Fruit fly (Drosophila melanogaster) whole organism, embryonic: ENCODE measurements around the gene Actn3.
A peak's percentile ranks its signal among the peaks of the same experiment; 100 is the strongest.

Experiments
- B-H1 ChIP-seq: fragments of 200-800 bp; sonication (Bioruptor generic); IDR thresholded peaks from 3 replicates; pipeline ENCODE4 v1.3.6; 2022; ENCODE audit warnings: missing biosample characterization, missing genetic modification characterization
- CG12071 ChIP-seq: fragments of 200-800 bp; sonication (Bioruptor generic); optimal IDR thresholded peaks from 3 replicates; lab custom pipeline; 2018; ENCODE audit warnings: missing biosample characterization, mild to moderate bottlenecking, missing genetic modification characterization
- CG13296 ChIP-seq: fragments of 200-800 bp; sonication (Bioruptor generic); optimal IDR thresholded peaks from 3 replicates; lab custom pipeline; 2018; ENCODE audit warnings: missing biosample characterization, mild to moderate bottlenecking, missing genetic modification characterization
- CG13424 ChIP-seq: fragments of 200-800 bp; sonication (Bioruptor generic); optimal IDR thresholded peaks from 2 replicates; lab custom pipeline; 2019; ENCODE audit warnings: missing biosample characterization, mild to moderate bottlenecking, missing genetic modification characterization, moderate library complexity
- CG16779 ChIP-seq: fragments of 200-800 bp; sonication (Bioruptor generic); IDR thresholded peaks from 2 replicates; pipeline ENCODE4 v1.3.6; 2022; ENCODE audit warnings: missing biosample characterization, missing genetic modification characterization
- CG17361 ChIP-seq: fragments of 200-800 bp; sonication (Bioruptor generic); IDR thresholded peaks from 3 replicates; pipeline ENCODE4 v1.3.6; 2022; ENCODE audit warnings: missing biosample characterization, missing genetic modification characterization
- CG1792 ChIP-seq: fragments of 200-800 bp; sonication (Bioruptor generic); optimal IDR thresholded peaks from 2 replicates; lab custom pipeline; 2016; ENCODE audit warnings: missing biosample characterization, missing genetic modification characterization
- CG2678 ChIP-seq: fragments of 200-800 bp; sonication (Bioruptor generic); optimal IDR thresholded peaks from 3 replicates; lab custom pipeline; 2019; ENCODE audit warnings: missing biosample characterization, mild to moderate bottlenecking, missing genetic modification characterization, moderate library complexity
- CG31441 ChIP-seq: fragments of 200-800 bp; sonication (Bioruptor generic); IDR thresholded peaks from 2 replicates; pipeline ENCODE4 v1.3.6; 2022; ENCODE audit warnings: missing biosample characterization, missing genetic modification characterization
- CG3281 ChIP-seq: fragments of 200-800 bp; sonication (Bioruptor generic); optimal IDR thresholded peaks from 3 replicates; lab custom pipeline; 2017; ENCODE audit warnings: missing biosample characterization, mild to moderate bottlenecking, missing genetic modification characterization
- CG3838 ChIP-seq: fragments of 200-800 bp; sonication (Bioruptor generic); optimal IDR thresholded peaks from 3 replicates; lab custom pipeline; 2016; ENCODE audit warnings: missing biosample characterization, missing genetic modification characterization
- CG4424 ChIP-seq: fragments of 200-800 bp; sonication (Bioruptor generic); optimal IDR thresholded peaks from 3 replicates; lab custom pipeline; 2016; ENCODE audit warnings: missing biosample characterization, missing genetic modification characterization
- CG6683 ChIP-seq: fragments of 200-800 bp; sonication (Bioruptor generic); optimal IDR thresholded peaks from 2 replicates; lab custom pipeline; 2017; ENCODE audit warnings: missing biosample characterization, mild to moderate bottlenecking, missing genetic modification characterization, missing genetic modification reagents
- CG6765 ChIP-seq: fragments of 200-800 bp; sonication (Bioruptor generic); optimal IDR thresholded peaks from 3 replicates; lab custom pipeline; 2017; ENCODE audit warnings: missing biosample characterization, mild to moderate bottlenecking, missing genetic modification characterization
- CG8290 ChIP-seq, 3 experiments: fragments of 200-800 bp; sonication (Bioruptor generic); optimal IDR thresholded peaks; 2 replicates each; lab custom pipeline; 2016 to 2019; ENCODE audit warnings: missing biosample characterization in 3 of 3, missing genetic modification characterization in 3 of 3, mild to moderate bottlenecking in 2 of 3, moderate library complexity in 1 of 3
- CG9609 ChIP-seq: fragments of 200-800 bp; sonication (Bioruptor generic); optimal IDR thresholded peaks from 3 replicates; lab custom pipeline; 2016; ENCODE audit warnings: missing biosample characterization, missing genetic modification characterization
- CrebB ChIP-seq: fragments of 200-800 bp; sonication (Bioruptor generic); optimal IDR thresholded peaks from 3 replicates; lab custom pipeline; 2018; ENCODE audit warnings: missing biosample characterization, mild to moderate bottlenecking, missing genetic modification characterization
- Fer3 ChIP-seq: fragments of 200-800 bp; sonication (Bioruptor generic); optimal IDR thresholded peaks from 2 replicates; lab custom pipeline; 2018; ENCODE audit warnings: missing biosample characterization, mild to moderate bottlenecking, missing genetic modification characterization, moderate library complexity
- GATAe ChIP-seq: fragments of 200-800 bp; sonication (Bioruptor generic); conservative IDR thresholded peaks from 2 replicates; pipeline ENCODE4 v1.3.6; 2022; ENCODE audit warnings: missing biosample characterization, missing genetic modification characterization
- Myb ChIP-seq: fragments of 200-800 bp; sonication (Bioruptor generic); optimal IDR thresholded peaks from 2 replicates; lab custom pipeline; 2016; ENCODE audit warnings: missing biosample characterization, missing genetic modification characterization
- Neu2 ChIP-seq: fragments of 200-800 bp; sonication (Bioruptor generic); optimal IDR thresholded peaks from 3 replicates; lab custom pipeline; 2016; ENCODE audit warnings: missing biosample characterization, missing genetic modification characterization, borderline replicate concordance
- NfI ChIP-seq: fragments of 200-800 bp; sonication (Bioruptor generic); optimal IDR thresholded peaks from 3 replicates; lab custom pipeline; 2018; ENCODE audit warnings: missing biosample characterization, mild to moderate bottlenecking, missing genetic modification characterization, moderate library complexity
- Oli ChIP-seq: fragments of 200-800 bp; sonication (Bioruptor generic); optimal IDR thresholded peaks from 2 replicates; lab custom pipeline; 2018; ENCODE audit warnings: missing biosample characterization, mild to moderate bottlenecking, missing genetic modification characterization, moderate library complexity
- PHDP ChIP-seq: fragments of 200-800 bp; sonication (Bioruptor generic); optimal IDR thresholded peaks from 3 replicates; lab custom pipeline; 2018; ENCODE audit warnings: missing biosample characterization, mild to moderate bottlenecking, missing genetic modification characterization, moderate library complexity
- Pdp1 ChIP-seq, 2 experiments: fragments of 200-800 bp; sonication (Bioruptor generic); optimal IDR thresholded peaks; 3 replicates each; lab custom pipeline; 2016; ENCODE audit warnings: missing biosample characterization in 2 of 2, missing genetic modification characterization in 2 of 2, mild to moderate bottlenecking in 1 of 2, moderate library complexity in 1 of 2
- Ptx1 ChIP-seq: fragments of 200-800 bp; sonication (Bioruptor generic); IDR thresholded peaks from 2 replicates; pipeline ENCODE4 v1.3.6; 2022; ENCODE audit warnings: missing biosample characterization, missing genetic modification characterization
- Side ChIP-seq: fragments of 200-800 bp; sonication (Bioruptor generic); optimal IDR thresholded peaks from 2 replicates; lab custom pipeline; 2016; ENCODE audit warnings: missing biosample characterization, missing genetic modification characterization
- Sox100B ChIP-seq: fragments of 200-800 bp; sonication (Bioruptor generic); optimal IDR thresholded peaks from 3 replicates; lab custom pipeline; 2018; ENCODE audit warnings: missing biosample characterization, mild to moderate bottlenecking, missing genetic modification characterization
- bowl ChIP-seq: fragments of 200-800 bp; sonication (Bioruptor generic); IDR thresholded peaks from 2 replicates; pipeline ENCODE4 v1.3.6; 2022; ENCODE audit warnings: missing biosample characterization, missing genetic modification characterization
- caup ChIP-seq: fragments of 200-800 bp; sonication (Bioruptor generic); optimal IDR thresholded peaks from 3 replicates; lab custom pipeline; 2017; ENCODE audit warnings: missing biosample characterization, mild to moderate bottlenecking, missing genetic modification characterization, moderate library complexity; ENCODE audit not compliant: severe bottlenecking
- fd102C ChIP-seq: fragments of 200-800 bp; sonication (Bioruptor generic); optimal IDR thresholded peaks from 2 replicates; lab custom pipeline; 2018; ENCODE audit warnings: missing biosample characterization, mild to moderate bottlenecking, missing genetic modification characterization, moderate library complexity
- fd3F ChIP-seq: fragments of 200-800 bp; sonication (Bioruptor generic); optimal IDR thresholded peaks from 2 replicates; lab custom pipeline; 2018; ENCODE audit warnings: missing biosample characterization, mild to moderate bottlenecking, missing genetic modification characterization, moderate library complexity
- fd96Cb ChIP-seq: fragments of 200-800 bp; sonication (Bioruptor generic); optimal IDR thresholded peaks from 2 replicates; lab custom pipeline; 2018; ENCODE audit warnings: missing biosample characterization, mild to moderate bottlenecking, missing genetic modification characterization, moderate library complexity
- gt ChIP-seq: fragments of 200-800 bp; sonication (Bioruptor generic); IDR thresholded peaks from 2 replicates; pipeline ENCODE4 v1.3.6; 2022; ENCODE audit warnings: missing biosample characterization, missing genetic modification characterization
- hkb ChIP-seq, 2 experiments: fragments of 200-800 bp in 1 of 2; fragments of >200 bp in 1 of 2; sonication (Bioruptor generic) in 1 of 2; IDR thresholded peaks in 1 of 2; optimal IDR thresholded peaks in 1 of 2; 2 replicates each; pipeline versions ENCODE4 v1.3.6 to Lab custom; 2017 to 2022; ENCODE audit warnings: missing biosample characterization in 1 of 2, missing genetic modification characterization in 1 of 2
- ind ChIP-seq: fragments of 200-800 bp; sonication (Bioruptor generic); optimal IDR thresholded peaks from 3 replicates; lab custom pipeline; 2016; ENCODE audit warnings: missing biosample characterization, missing genetic modification characterization
- luna ChIP-seq: fragments of 200-800 bp; sonication (Bioruptor generic); optimal IDR thresholded peaks from 2 replicates; lab custom pipeline; 2016; ENCODE audit warnings: missing biosample characterization, missing genetic modification characterization
- nmo ChIP-seq: fragments of 200-800 bp; sonication (Bioruptor generic); optimal IDR thresholded peaks from 2 replicates; lab custom pipeline; 2018; ENCODE audit warnings: missing biosample characterization, mild to moderate bottlenecking, missing genetic modification characterization, moderate library complexity
- oc ChIP-seq: fragments of 200-800 bp; sonication (Bioruptor generic); optimal IDR thresholded peaks from 2 replicates; lab custom pipeline; 2018; ENCODE audit warnings: missing biosample characterization, mild to moderate bottlenecking, missing genetic modification characterization, moderate library complexity
- odd ChIP-seq: fragments of 200-800 bp; sonication (Bioruptor generic); optimal IDR thresholded peaks from 2 replicates; lab custom pipeline; 2017; ENCODE audit warnings: missing biosample characterization, mild to moderate bottlenecking, missing genetic modification characterization
- psq ChIP-seq: fragments of 200-800 bp; sonication (Bioruptor generic); optimal IDR thresholded peaks from 2 replicates; lab custom pipeline; 2017; ENCODE audit warnings: missing biosample characterization, missing genetic modification characterization
- schlank ChIP-seq: fragments of 200-800 bp; sonication (Bioruptor generic); optimal IDR thresholded peaks from 2 replicates; lab custom pipeline; 2018; ENCODE audit warnings: missing biosample characterization, mild to moderate bottlenecking, missing genetic modification characterization
- sd ChIP-seq: fragments of 200-800 bp; sonication (Bioruptor generic); optimal IDR thresholded peaks from 3 replicates; lab custom pipeline; 2018; ENCODE audit warnings: missing biosample characterization, mild to moderate bottlenecking, missing genetic modification characterization, moderate library complexity
- sens ChIP-seq: fragments of 200-800 bp; sonication (Bioruptor generic); peaks from one replicate; lab custom pipeline; 2016; ENCODE audit warnings: missing biosample characterization, missing genetic modification characterization
- sens-2 ChIP-seq: fragments of 200-800 bp; sonication (Bioruptor generic); IDR thresholded peaks from 2 replicates; pipeline ENCODE4 v1.3.6; 2022; ENCODE audit warnings: missing biosample characterization, missing genetic modification characterization
- tap ChIP-seq: fragments of 200-800 bp; optimal IDR thresholded peaks from 3 replicates; lab custom pipeline; 2019; ENCODE audit warnings: missing biosample characterization, mild to moderate bottlenecking, missing genetic modification characterization, moderate library complexity
- tin ChIP-seq: fragments of 200-800 bp; sonication (Bioruptor generic); optimal IDR thresholded peaks from 3 replicates; lab custom pipeline; 2016; ENCODE audit warnings: missing biosample characterization, missing genetic modification characterization
- trh ChIP-seq: fragments of 200-800 bp; sonication (Bioruptor generic); optimal IDR thresholded peaks from 2 replicates; lab custom pipeline; 2016; ENCODE audit warnings: missing biosample characterization, missing genetic modification characterization
- unpg ChIP-seq: fragments of 200-800 bp; sonication (Bioruptor generic); optimal IDR thresholded peaks from 3 replicates; lab custom pipeline; 2018; ENCODE audit warnings: missing biosample characterization, mild to moderate bottlenecking, missing genetic modification characterization, moderate library complexity
- wor ChIP-seq: fragments of 200-800 bp; sonication (Bioruptor generic); IDR thresholded peaks from 2 replicates; pipeline ENCODE4 v1.3.6; 2022; ENCODE audit warnings: missing biosample characterization, missing genetic modification characterization

The Actn3 gene

dm6 chr3R:17007336-17007735, 29.7 kb upstream of the Actn3 start (continued):
- no peak for TF ChIP-seq CG13424 (tag; lab: Kevin White, UChicago)
- peak in 1 of 2 experiments; percentile 40 for TF ChIP-seq Pdp1 (GFP tag; optimal IDR thresholded peaks at IDR 0.05; lab: Kevin White, UChicago)
- no peak for TF ChIP-seq Ptx1 (GFP tag; lab: Robert Waterston, UW)
- TF ChIP-seq tap (tag; lab: Kevin White, UChicago), result peak; percentile 33
- TF ChIP-seq B-H1 (GFP tag; lab: Robert Waterston, UW), result no peak
- no peak for TF ChIP-seq psq (GFP tag; lab: Kevin White, UChicago)
- TF ChIP-seq odd, result peak; percentile 4
- TF ChIP-seq Fer3, result peak; percentile 26
- TF ChIP-seq Sox100B (GFP tag; lab: Kevin White, UChicago), result peak; percentile 28
- no peak for TF ChIP-seq Myb
- TF ChIP-seq CG31441 (GFP tag; lab: Robert Waterston, UW), result 0 out of 2 replicates have a peak, but pooled peaks have one; percentile 11
- peak; percentile 31 for TF ChIP-seq NfI (GFP tag; lab: Kevin White, UChicago)
- TF ChIP-seq tin (GFP tag; lab: Kevin White, UChicago), result no peak
- TF ChIP-seq bowl (GFP tag; lab: Robert Waterston, UW), result no peak
- TF ChIP-seq nmo (GFP tag; lab: Kevin White, UChicago), result no peak
- TF ChIP-seq Oli (tag; lab: Kevin White, UChicago), result no peak
- TF ChIP-seq unpg, result peak; percentile 56
- no peak for TF ChIP-seq luna (GFP tag; lab: Kevin White, UChicago)
- no peak for TF ChIP-seq caup
- TF ChIP-seq fd102C, result no peak
- TF ChIP-seq sens-2 (GFP tag; lab: Robert Waterston, UW), result no peak
- peak; percentile 36 for TF ChIP-seq CG3281
- no peak for TF ChIP-seq CG3838 (GFP tag; lab: Kevin White, UChicago)
- no peak for TF ChIP-seq CG9609 (GFP tag; lab: Kevin White, UChicago)
- TF ChIP-seq PHDP (tag; lab: Kevin White, UChicago), result peak; percentile 60
- no peak for TF ChIP-seq CG6683 (GFP tag; lab: Kevin White, UChicago)
- TF ChIP-seq CG17361, result no peak
- TF ChIP-seq sens, result no peak
- TF ChIP-seq gt, result no peak
- TF ChIP-seq schlank (tag; lab: Kevin White, UChicago), result no peak
- TF ChIP-seq CG8290 (GFP tag; optimal IDR thresholded peaks at IDR 0.05; lab: Kevin White, UChicago), result no peak
- peak in 1 of 2 experiments; percentile 26 for TF ChIP-seq CG8290 (tag; optimal IDR thresholded peaks at IDR 0.05; lab: Kevin White, UChicago)
- TF ChIP-seq CG12071 (GFP tag; lab: Kevin White, UChicago), result peak; percentile 64
- TF ChIP-seq CG13296, result peak; percentile 53
- TF ChIP-seq Neu2 (GFP tag; lab: Kevin White, UChicago), result no peak
- TF ChIP-seq CG6765 (GFP tag; lab: Kevin White, UChicago), result peak; percentile 27
- peak; percentile 71 for TF ChIP-seq CG2678 (tag; lab: Kevin White, UChicago)
- TF ChIP-seq Side (GFP tag; lab: Kevin White, UChicago), result no peak
- TF ChIP-seq trh, result no peak
- no peak for TF ChIP-seq CG1792 (GFP tag; lab: Kevin White, UChicago)
- no peak for TF ChIP-seq wor (GFP tag; lab: Robert Waterston, UW)
- no peak for TF ChIP-seq ind (GFP tag; lab: Kevin White, UChicago)
- no peak for TF ChIP-seq CG4424 (GFP tag; lab: Kevin White, UChicago)
- TF ChIP-seq sd, result peak; percentile 82
- TF ChIP-seq oc (tag; lab: Kevin White, UChicago), result no peak
- TF ChIP-seq fd3F (GFP tag; lab: Kevin White, UChicago), result peak; percentile 30
- TF ChIP-seq GATAe (GFP tag; lab: Robert Waterston, UW), result no peak
- TF ChIP-seq CG16779 (GFP tag; lab: Robert Waterston, UW), result no peak
- peak; percentile 22 for TF ChIP-seq CrebB (tag; lab: Kevin White, UChicago)
- TF ChIP-seq fd96Cb, result no peak
- no peak for TF ChIP-seq hkb (optimal IDR thresholded peaks at IDR 0.05; lab: Kevin White, UChicago)
- TF ChIP-seq hkb (GFP tag; IDR thresholded peaks at IDR 0.05; lab: Robert Waterston, UW), result no peak
